Worm (Caenorhabditis elegans) whole organism, early embryonic: ENCODE measurements around the gene F58E6.4.

ENCODE experiments used
- B0310.2 ChIP-seq: sonication (generic microtip); optimal IDR thresholded peaks from 2 replicates; lab custom pipeline; 2016; ENCODE audit warnings: mild to moderate bottlenecking, missing genetic modification characterization, missing compliant biosample characterization
- F13C5.2 ChIP-seq: sonication (generic microtip); optimal IDR thresholded peaks from 2 replicates; lab custom pipeline; 2017; ENCODE audit warnings: mild to moderate bottlenecking, missing genetic modification characterization, inconsistent platforms, missing compliant biosample characterization
- aly-1 ChIP-seq: sonication (generic microtip); optimal IDR thresholded peaks from 2 replicates; lab custom pipeline; 2016; ENCODE audit warnings: missing genetic modification characterization, missing compliant biosample characterization
- ama-1 ChIP-seq: fragments of 150-350 bp; optimal IDR thresholded peaks from 2 replicates; lab custom pipeline; 2014
- ceh-36 ChIP-seq: sonication (generic microtip); optimal IDR thresholded peaks from 2 replicates; lab custom pipeline; 2016; ENCODE audit warnings: missing genetic modification characterization, inconsistent platforms, missing compliant biosample characterization
- flt-1 ChIP-seq: fragments of 200-800 bp; sonication (Bioruptor generic); IDR thresholded peaks from 2 replicates; pipeline ENCODE4 v1.3.6; 2022; ENCODE audit warnings: missing genetic modification characterization, missing compliant biosample characterization
- hmbx-1 ChIP-seq: sonication (generic microtip); optimal IDR thresholded peaks from 2 replicates; lab custom pipeline; 2016; ENCODE audit warnings: mild to moderate bottlenecking, missing genetic modification characterization, missing compliant biosample characterization
- hnd-1 ChIP-seq: sonication (generic microtip); optimal IDR thresholded peaks from 2 replicates; lab custom pipeline; 2016; ENCODE audit warnings: missing genetic modification characterization, missing compliant biosample characterization
- pes-1 ChIP-seq: fragments of 200-800 bp; sonication (Bioruptor generic); IDR thresholded peaks from 2 replicates; pipeline ENCODE4 v1.3.6; 2022; ENCODE audit warnings: missing genetic modification reagents, missing genetic modification characterization, missing compliant biosample characterization
- scrt-1 ChIP-seq: fragments of 200-800 bp; sonication (Bioruptor generic); IDR thresholded peaks from 2 replicates; pipeline ENCODE4 v1.3.6; 2022; ENCODE audit warnings: missing genetic modification characterization, missing compliant biosample characterization
- tbx-11 ChIP-seq: fragments of 200-800 bp; sonication (Bioruptor generic); IDR thresholded peaks from 2 replicates; pipeline ENCODE4 v1.3.6; 2022; ENCODE audit warnings: missing genetic modification characterization, missing compliant biosample characterization
- tra-4 ChIP-seq: sonication (generic microtip); optimal IDR thresholded peaks from 2 replicates; lab custom pipeline; 2017; ENCODE audit warnings: missing genetic modification characterization, missing compliant biosample characterization

ce11 chrV:9733920-9734454, 16.2 kb downstream of the F58E6.4 start, which contains the start of gene cal-7:
- TF ChIP-seq flt-1 (GFP tag; lab: Robert Waterston, UW) (no peak), pes-1 (GFP tag; lab: Robert Waterston, UW) (no peak), scrt-1 (GFP tag; lab: Robert Waterston, UW) (no peak), ama-1 (lab: Kevin White, UChicago) (no peak), hmbx-1 (no peak), aly-1 (no peak), B0310.2 (tag; lab: Kevin White, UChicago) (no peak), hnd-1 (no peak), ceh-36 (no peak), tbx-11 (GFP tag; lab: Robert Waterston, UW) (no peak), F13C5.2 (tag; lab: Kevin White, UChicago) (no peak), tra-4 (tag; lab: Kevin White, UChicago) (no peak)
